Fruit fly (Drosophila melanogaster) whole organism, embryonic: ENCODE results near the gene CG14357.

ENCODE experiments used
- Abd-B ChIP-seq: fragments of 200-800 bp; sonication (Bioruptor generic); optimal IDR thresholded peaks from 2 replicates; lab custom pipeline; 2018; ENCODE audit warnings: missing biosample characterization, mild to moderate bottlenecking, missing genetic modification characterization, moderate library complexity
- Asciz ChIP-seq: fragments of 200-800 bp; sonication (Bioruptor generic); optimal IDR thresholded peaks from 2 replicates; lab custom pipeline; 2017; ENCODE audit warnings: missing biosample characterization, mild to moderate bottlenecking, missing genetic modification characterization, missing genetic modification reagents
- CG10543 ChIP-seq: fragments of 200-800 bp; sonication (Bioruptor generic); optimal IDR thresholded peaks from 3 replicates; lab custom pipeline; 2017; ENCODE audit warnings: missing biosample characterization, mild to moderate bottlenecking, missing genetic modification characterization, moderate library complexity
- CG11695 ChIP-seq: fragments of 200-800 bp; sonication (Bioruptor generic); IDR thresholded peaks from 3 replicates; pipeline ENCODE4 v1.3.6; 2022; ENCODE audit warnings: missing biosample characterization, missing genetic modification characterization
- CG12236 ChIP-seq: fragments of 200-800 bp; sonication (Bioruptor generic); optimal IDR thresholded peaks from 2 replicates; lab custom pipeline; 2016; ENCODE audit warnings: missing biosample characterization, missing genetic modification characterization
- CG12299 ChIP-seq: fragments of 200-800 bp; sonication (Bioruptor generic); optimal IDR thresholded peaks from 2 replicates; lab custom pipeline; 2018; ENCODE audit warnings: missing biosample characterization, mild to moderate bottlenecking, missing genetic modification characterization
- CG12391 ChIP-seq: fragments of 200-800 bp; sonication (Bioruptor generic); optimal IDR thresholded peaks from 3 replicates; lab custom pipeline; 2018; ENCODE audit warnings: missing biosample characterization, mild to moderate bottlenecking, missing genetic modification characterization, moderate library complexity
- CG12659 ChIP-seq: fragments of 200-800 bp; sonication (Bioruptor generic); optimal IDR thresholded peaks from 3 replicates; lab custom pipeline; 2017; ENCODE audit warnings: mild to moderate bottlenecking, missing biosample characterization, missing genetic modification reagents, missing genetic modification characterization
- CG13424 ChIP-seq: fragments of 200-800 bp; sonication (Bioruptor generic); optimal IDR thresholded peaks from 2 replicates; lab custom pipeline; 2019; ENCODE audit warnings: missing biosample characterization, mild to moderate bottlenecking, missing genetic modification characterization, moderate library complexity
- CG13894 ChIP-seq: fragments of 200-800 bp; sonication (Bioruptor generic); optimal IDR thresholded peaks from 3 replicates; lab custom pipeline; 2018; ENCODE audit warnings: missing biosample characterization, mild to moderate bottlenecking, missing genetic modification characterization, moderate library complexity
- CG16813 ChIP-seq: fragments of 200-800 bp; sonication (Bioruptor generic); IDR thresholded peaks from 3 replicates; pipeline ENCODE4 v1.3.6; 2022; ENCODE audit warnings: missing biosample characterization, missing genetic modification characterization; ENCODE audit not compliant: partially characterized antibody
- CG17385 ChIP-seq: fragments of 200-800 bp; sonication (Bioruptor generic); optimal IDR thresholded peaks from 3 replicates; lab custom pipeline; 2018; ENCODE audit warnings: missing biosample characterization, mild to moderate bottlenecking, missing genetic modification characterization
- CG18476 ChIP-seq: fragments of 200-800 bp; sonication (Bioruptor generic); optimal IDR thresholded peaks from 2 replicates; lab custom pipeline; 2016; ENCODE audit warnings: missing biosample characterization, mild to moderate bottlenecking, missing genetic modification characterization
- CG2678 ChIP-seq: fragments of 200-800 bp; sonication (Bioruptor generic); optimal IDR thresholded peaks from 3 replicates; lab custom pipeline; 2019; ENCODE audit warnings: missing biosample characterization, mild to moderate bottlenecking, missing genetic modification characterization, moderate library complexity
- CG34422 ChIP-seq: fragments of 200-800 bp; sonication (Bioruptor generic); IDR thresholded peaks from 3 replicates; pipeline ENCODE4 v1.3.6; 2022; ENCODE audit warnings: missing biosample characterization, missing genetic modification characterization
- CG3995 ChIP-seq: fragments of 200-800 bp; sonication (Bioruptor generic); optimal IDR thresholded peaks from 3 replicates; lab custom pipeline; 2016; ENCODE audit warnings: missing biosample characterization, missing genetic modification characterization
- CG43689 ChIP-seq: fragments of 200-800 bp; sonication (Bioruptor generic); IDR thresholded peaks from 2 replicates; pipeline ENCODE4 v1.3.6; 2022; ENCODE audit warnings: missing biosample characterization, missing genetic modification characterization
- CG7556 ChIP-seq: fragments of 200-800 bp; sonication (Bioruptor generic); optimal IDR thresholded peaks from 2 replicates; lab custom pipeline; 2017; ENCODE audit warnings: missing biosample characterization, mild to moderate bottlenecking, missing genetic modification characterization
- D19B ChIP-seq: fragments of 200-800 bp; sonication (Bioruptor generic); optimal IDR thresholded peaks from 2 replicates; lab custom pipeline; 2017; ENCODE audit warnings: missing biosample characterization, mild to moderate bottlenecking, missing genetic modification characterization
- Dad ChIP-seq: fragments of 200-800 bp; sonication (Bioruptor generic); optimal IDR thresholded peaks from 3 replicates; lab custom pipeline; 2016; ENCODE audit warnings: missing biosample characterization, missing genetic modification characterization
- E2f1 ChIP-seq: fragments of 200-800 bp; sonication (Bioruptor generic); IDR thresholded peaks from 2 replicates; pipeline ENCODE4 v1.3.6; 2022; ENCODE audit warnings: missing biosample characterization, missing genetic modification characterization
- Fer1 ChIP-seq: fragments of 200-800 bp; sonication (Bioruptor generic); optimal IDR thresholded peaks from 2 replicates; lab custom pipeline; 2017; ENCODE audit warnings: missing biosample characterization, mild to moderate bottlenecking, missing genetic modification characterization
- HHEX ChIP-seq: fragments of 200-800 bp; sonication (Bioruptor generic); optimal IDR thresholded peaks from 3 replicates; lab custom pipeline; 2017; ENCODE audit warnings: missing biosample characterization, mild to moderate bottlenecking, missing genetic modification characterization, missing genetic modification reagents
- HmgZ ChIP-seq: fragments of 200-800 bp; sonication (Bioruptor generic); optimal IDR thresholded peaks from 2 replicates; lab custom pipeline; 2018; ENCODE audit warnings: missing biosample characterization, mild to moderate bottlenecking, missing genetic modification characterization
- Kr ChIP-seq: fragments of 200-800 bp; sonication (Bioruptor generic); optimal IDR thresholded peaks from 2 replicates; lab custom pipeline; 2017; ENCODE audit warnings: missing biosample characterization, mild to moderate bottlenecking, missing genetic modification characterization
- NFAT ChIP-seq: fragments of 200-800 bp; sonication (Bioruptor generic); IDR thresholded peaks from 2 replicates; pipeline ENCODE4 v1.3.6; 2022; ENCODE audit warnings: missing biosample characterization, missing genetic modification characterization
- Pdp1 ChIP-seq, 2 experiments: fragments of 200-800 bp; sonication (Bioruptor generic); optimal IDR thresholded peaks; 3 replicates each; lab custom pipeline; 2016; ENCODE audit warnings: missing biosample characterization in 2 of 2, missing genetic modification characterization in 2 of 2, mild to moderate bottlenecking in 1 of 2, moderate library complexity in 1 of 2
- Sox100B ChIP-seq: fragments of 200-800 bp; sonication (Bioruptor generic); optimal IDR thresholded peaks from 3 replicates; lab custom pipeline; 2018; ENCODE audit warnings: missing biosample characterization, mild to moderate bottlenecking, missing genetic modification characterization
- Trl ChIP-seq, 3 experiments: fragments of >200 bp in 2 of 3; fragments of 200-800 bp in 1 of 3; sonication (Bioruptor generic) in 1 of 3; optimal IDR thresholded peaks; 2 replicates in 1 of 3; 3 replicates in 2 of 3; lab custom pipeline; 2016 to 2017; ENCODE audit warnings: missing biosample characterization in 1 of 3, missing genetic modification characterization in 1 of 3
- Usf ChIP-seq: fragments of 200-800 bp; sonication (Bioruptor generic); optimal IDR thresholded peaks from 2 replicates; lab custom pipeline; 2017; ENCODE audit warnings: missing genotype, missing biosample characterization, missing genetic modification characterization
- caup ChIP-seq: fragments of 200-800 bp; sonication (Bioruptor generic); optimal IDR thresholded peaks from 3 replicates; lab custom pipeline; 2017; ENCODE audit warnings: missing biosample characterization, mild to moderate bottlenecking, missing genetic modification characterization, moderate library complexity; ENCODE audit not compliant: severe bottlenecking
- corto ChIP-seq: fragments of 200-800 bp; sonication (Bioruptor generic); optimal IDR thresholded peaks from 2 replicates; lab custom pipeline; 2016; ENCODE audit warnings: missing biosample characterization, mild to moderate bottlenecking, missing genetic modification characterization, moderate library complexity
- dmrt99B ChIP-seq: fragments of 200-800 bp; sonication (Bioruptor generic); optimal IDR thresholded peaks from 2 replicates; lab custom pipeline; 2018; ENCODE audit warnings: missing biosample characterization, mild to moderate bottlenecking, missing genetic modification characterization, moderate library complexity
- emc ChIP-seq: fragments of 200-800 bp; sonication (Bioruptor generic); optimal IDR thresholded peaks from 2 replicates; lab custom pipeline; 2016; ENCODE audit warnings: missing biosample characterization, missing genetic modification characterization
- fd96Cb ChIP-seq: fragments of 200-800 bp; sonication (Bioruptor generic); optimal IDR thresholded peaks from 2 replicates; lab custom pipeline; 2018; ENCODE audit warnings: missing biosample characterization, mild to moderate bottlenecking, missing genetic modification characterization, moderate library complexity
- gem ChIP-seq: fragments of 200-800 bp; sonication (Bioruptor generic); optimal IDR thresholded peaks from 2 replicates; lab custom pipeline; 2019; ENCODE audit warnings: missing biosample characterization, mild to moderate bottlenecking, missing genetic modification characterization, moderate library complexity
- lilli ChIP-seq: fragments of 200-800 bp; sonication (Bioruptor generic); optimal IDR thresholded peaks from 3 replicates; lab custom pipeline; 2016; ENCODE audit warnings: missing biosample characterization, missing genetic modification characterization
- lmd ChIP-seq: fragments of 200-800 bp; sonication (Bioruptor generic); IDR thresholded peaks from 2 replicates; pipeline ENCODE4 v1.3.6; 2022; ENCODE audit warnings: missing biosample characterization, missing genetic modification characterization
- nau ChIP-seq: fragments of 200-800 bp; sonication (Bioruptor generic); optimal IDR thresholded peaks from 3 replicates; lab custom pipeline; 2017; ENCODE audit warnings: missing biosample characterization, mild to moderate bottlenecking, missing genetic modification characterization, missing genetic modification reagents
- odd ChIP-seq: fragments of 200-800 bp; sonication (Bioruptor generic); optimal IDR thresholded peaks from 2 replicates; lab custom pipeline; 2017; ENCODE audit warnings: missing biosample characterization, mild to moderate bottlenecking, missing genetic modification characterization
- org-1 ChIP-seq: fragments of 200-800 bp; sonication (Bioruptor generic); optimal IDR thresholded peaks from 2 replicates; lab custom pipeline; 2017; ENCODE audit warnings: missing biosample characterization, missing genetic modification characterization
- prd ChIP-seq, 3 experiments: fragments of >200 bp in 2 of 3; fragments of 200-800 bp in 1 of 3; sonication (Bioruptor generic) in 1 of 3; optimal IDR thresholded peaks in 2 of 3; IDR thresholded peaks in 1 of 3; 2 replicates in 2 of 3; 3 replicates in 1 of 3; pipeline versions ENCODE4 v1.3.6 to Lab custom; 2017 to 2022; ENCODE audit warnings: missing biosample characterization in 1 of 3, missing genetic modification characterization in 1 of 3
- psq ChIP-seq: fragments of 200-800 bp; sonication (Bioruptor generic); optimal IDR thresholded peaks from 2 replicates; lab custom pipeline; 2017; ENCODE audit warnings: missing biosample characterization, missing genetic modification characterization
- sob ChIP-seq: fragments of 200-800 bp; sonication (Bioruptor generic); IDR thresholded peaks from 2 replicates; pipeline ENCODE4 v1.3.6; 2022; ENCODE audit warnings: missing biosample characterization, missing genetic modification characterization
- ssp ChIP-seq: fragments of 200-800 bp; sonication (Bioruptor generic); IDR thresholded peaks from 2 replicates; pipeline ENCODE4 v1.3.6; 2022; ENCODE audit warnings: missing biosample characterization, missing genetic modification characterization
- tin ChIP-seq: fragments of 200-800 bp; sonication (Bioruptor generic); optimal IDR thresholded peaks from 3 replicates; lab custom pipeline; 2016; ENCODE audit warnings: missing biosample characterization, missing genetic modification characterization

The CG14357 gene

DNA sequence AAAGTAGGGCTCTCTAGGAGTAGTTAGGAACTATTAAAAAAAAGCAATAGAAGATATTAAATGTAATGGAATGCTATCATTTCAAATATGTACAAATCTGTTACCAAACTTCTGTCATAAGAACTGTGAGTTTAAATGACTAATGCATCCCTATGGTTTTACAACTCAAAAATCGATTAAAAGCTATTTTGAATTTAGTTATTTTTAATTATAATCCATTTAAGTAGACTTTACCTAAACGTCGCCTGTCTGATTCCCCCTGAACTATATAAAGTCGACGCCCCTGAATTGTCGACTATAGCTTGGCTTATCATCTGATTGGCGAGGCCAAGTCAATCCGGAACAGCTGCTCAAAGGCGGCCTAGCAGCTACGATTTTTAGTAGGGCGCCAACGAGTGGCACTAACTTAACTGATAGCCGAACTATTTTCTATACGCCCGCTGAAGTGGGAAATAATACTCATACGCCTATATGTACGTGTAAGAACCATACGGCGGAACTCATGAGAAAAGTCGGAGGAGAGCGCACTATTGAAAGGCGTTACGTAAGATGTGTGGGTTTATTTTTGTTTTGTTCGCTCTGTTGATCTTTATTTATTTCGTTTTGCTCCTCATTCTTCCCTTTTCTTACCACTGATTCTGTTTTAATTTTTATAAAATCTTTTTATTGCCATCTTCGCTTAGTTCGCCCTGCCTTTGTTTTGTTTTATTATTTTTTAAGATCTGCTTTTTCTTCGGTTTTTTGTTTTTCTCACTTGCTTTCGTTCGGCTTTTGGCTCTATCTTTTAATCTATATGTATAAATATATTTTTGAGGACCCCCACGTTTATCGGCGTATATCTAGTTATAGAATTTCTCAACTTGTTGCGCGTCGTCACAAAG is 49.7 kb downstream of the CG14357 start:
- TF ChIP-seq Kr (GFP tag; lab: Kevin White, UChicago), result no peak
- peak; percentile 27 for TF ChIP-seq CG10543 (GFP tag; lab: Kevin White, UChicago)
- peak; percentile 54 for TF ChIP-seq Sox100B (GFP tag; lab: Kevin White, UChicago)
- TF ChIP-seq CG43689 (GFP tag; lab: Robert Waterston, UW), result no peak
- peak; percentile 36 for TF ChIP-seq CG7556 (GFP tag; lab: Kevin White, UChicago)
- peak; percentile 97 for TF ChIP-seq CG13894 (tag; lab: Kevin White, UChicago)
- TF ChIP-seq CG12659 (GFP tag; lab: Kevin White, UChicago), result peak; percentile 34
- peak; percentile 73 for TF ChIP-seq CG2678 (tag; lab: Kevin White, UChicago)
- TF ChIP-seq org-1, result no peak
- TF ChIP-seq lilli (GFP tag; lab: Kevin White, UChicago), result peak; percentile 53
- peak; percentile 39 for TF ChIP-seq tin (GFP tag; lab: Kevin White, UChicago)
- TF ChIP-seq caup, result peak; percentile 9
- no peak for TF ChIP-seq CG3995
- TF ChIP-seq ssp, result no peak
- TF ChIP-seq Pdp1 (GFP tag; optimal IDR thresholded peaks at IDR 0.05; lab: Kevin White, UChicago), result peak in 1 of 2 experiments; percentile 96
- TF ChIP-seq fd96Cb (tag; lab: Kevin White, UChicago), result peak; percentile 23
- peak; percentile 2 for TF ChIP-seq psq (GFP tag; lab: Kevin White, UChicago)
- TF ChIP-seq E2f1 (GFP tag; lab: Robert Waterston, UW), result 0 out of 2 replicates have a peak, but pooled peaks have one; percentile 10
- TF ChIP-seq Abd-B (GFP tag; lab: Kevin White, UChicago), result peak; percentile 7
- TF ChIP-seq CG12391 (tag; lab: Kevin White, UChicago), result peak; percentile 23
- TF ChIP-seq CG34422 (GFP tag; lab: Robert Waterston, UW), result 0 out of 3 replicates have a peak, but pooled peaks have one; percentile 32
- no peak for TF ChIP-seq CG16813
- TF ChIP-seq nau (GFP tag; lab: Kevin White, UChicago), result peak; percentile 46
- no peak for TF ChIP-seq CG12299
- peak; percentile 16 for TF ChIP-seq HmgZ (tag; lab: Kevin White, UChicago)
- peak; percentile 5 to 17 for TF ChIP-seq Trl (optimal IDR thresholded peaks at IDR 0.05; lab: Kevin White, UChicago)
- TF ChIP-seq Trl (GFP tag; optimal IDR thresholded peaks at IDR 0.05; lab: Kevin White, UChicago), result no peak
- TF ChIP-seq odd (GFP tag; lab: Kevin White, UChicago), result peak; percentile 1
- peak; percentile 42 for TF ChIP-seq gem (tag; lab: Kevin White, UChicago)
- peak; percentile 20 for TF ChIP-seq D19B (GFP tag; lab: Kevin White, UChicago)
- TF ChIP-seq corto (GFP tag; lab: Kevin White, UChicago), result no peak
- TF ChIP-seq emc (GFP tag; lab: Kevin White, UChicago), result no peak
- peak; percentile 56 for TF ChIP-seq Asciz (GFP tag; lab: Kevin White, UChicago)
- peak; percentile 6 for TF ChIP-seq Usf (GFP tag; lab: Kevin White, UChicago)
- peak; percentile 40 for TF ChIP-seq CG13424 (tag; lab: Kevin White, UChicago)
- no peak; the same call in 1 of the 2 replicates for TF ChIP-seq NFAT (GFP tag; lab: Robert Waterston, UW)
- peak; percentile 39; the same call in 1 of the 2 replicates for TF ChIP-seq lmd (GFP tag; lab: Robert Waterston, UW)
- peak; percentile 13 for TF ChIP-seq Dad (GFP tag; lab: Kevin White, UChicago)
- no peak for TF ChIP-seq sob (GFP tag; lab: Robert Waterston, UW)
- TF ChIP-seq CG12236 (GFP tag; lab: Kevin White, UChicago), result no peak
- TF ChIP-seq Fer1 (GFP tag; lab: Kevin White, UChicago), result peak; percentile 66
- no peak for TF ChIP-seq prd (optimal IDR thresholded peaks at IDR 0.05; lab: Kevin White, UChicago)
- TF ChIP-seq prd (GFP tag; IDR thresholded peaks at IDR 0.05; lab: Robert Waterston, UW), result no peak
- peak; percentile 36 for TF ChIP-seq HHEX
- 0 out of 3 replicates have a peak, but pooled peaks have one; percentile 31 for TF ChIP-seq CG11695 (GFP tag; lab: Robert Waterston, UW)
- TF ChIP-seq CG18476 (GFP tag; lab: Kevin White, UChicago), result no peak
- peak; percentile 46 for TF ChIP-seq dmrt99B (tag; lab: Kevin White, UChicago)
- TF ChIP-seq CG17385 (GFP tag; lab: Kevin White, UChicago), result peak; percentile 9
